Worm (Caenorhabditis elegans) whole organism, L3 larva: ENCODE results near the gene srw-144.
"Not testable (repeated sequence)": the region's sequence is repeated elsewhere in the genome, so short reads cannot be mapped to it uniquely, and the experiment has no call there.

ENCODE experiments used
- R02D3.7 ChIP-seq: fragments of 150-350 bp; optimal IDR thresholded peaks from 2 replicates; lab custom pipeline; 2014; ENCODE audit warnings: missing biosample characterization, missing genetic modification characterization
- ZK546.5 ChIP-seq: sonication (generic microtip); optimal IDR thresholded peaks from 2 replicates; lab custom pipeline; 2017; ENCODE audit warnings: missing biosample characterization, missing genetic modification characterization
- ama-1 ChIP-seq: fragments of 150-350 bp; optimal IDR thresholded peaks from 2 replicates; lab custom pipeline; 2018
- ceh-16 ChIP-seq: sonication (generic microtip); optimal IDR thresholded peaks from 2 replicates; lab custom pipeline; 2017; ENCODE audit warnings: missing biosample characterization, missing genetic modification characterization
- ceh-28 ChIP-seq: fragments of 150-350 bp; optimal IDR thresholded peaks from 2 replicates; lab custom pipeline; 2014; ENCODE audit warnings: missing biosample characterization, missing genetic modification reagents, missing genetic modification characterization
- ceh-9 ChIP-seq: sonication (generic microtip); optimal IDR thresholded peaks from 2 replicates; lab custom pipeline; 2018; ENCODE audit warnings: missing biosample characterization, missing genetic modification characterization
- daf-12 ChIP-seq: fragments of 150-350 bp; optimal IDR thresholded peaks from 2 replicates; lab custom pipeline; 2014; ENCODE audit warnings: missing biosample characterization, missing genetic modification reagents, missing genetic modification characterization
- egl-27 ChIP-seq: sonication (generic microtip); optimal IDR thresholded peaks from 4 replicates; lab custom pipeline; 2017; ENCODE audit warnings: missing biosample characterization, missing genetic modification reagents, missing genetic modification characterization
- egl-5 ChIP-seq: fragments of 150-350 bp; optimal IDR thresholded peaks from 2 replicates; lab custom pipeline; 2017; ENCODE audit warnings: missing biosample characterization, missing genetic modification reagents, missing genetic modification characterization, inconsistent platforms
- elt-1 ChIP-seq: fragments of 150-350 bp; optimal IDR thresholded peaks from 2 replicates; lab custom pipeline; 2014; ENCODE audit warnings: missing biosample characterization, missing genetic modification characterization
- elt-3 ChIP-seq, 3 experiments: fragments of 150-350 bp in 1 of 3; sonication (generic microtip) in 2 of 3; optimal IDR thresholded peaks; 2 replicates in 2 of 3; 4 replicates in 1 of 3; lab custom pipeline; 2014 to 2017; ENCODE audit warnings: missing biosample characterization in 3 of 3, missing genetic modification characterization in 3 of 3
- eor-1 ChIP-seq, 2 experiments: fragments of 150-350 bp; optimal IDR thresholded peaks; 2 replicates each; lab custom pipeline; 2014 to 2018; ENCODE audit warnings: missing biosample characterization in 2 of 2, missing genetic modification characterization in 2 of 2
- fkh-2 ChIP-seq: fragments of 150-350 bp; optimal IDR thresholded peaks from 2 replicates; lab custom pipeline; 2014; ENCODE audit warnings: missing biosample characterization, missing genetic modification reagents, missing genetic modification characterization
- fos-1 ChIP-seq: fragments of 150-350 bp; optimal IDR thresholded peaks from 2 replicates; lab custom pipeline; 2014; ENCODE audit warnings: missing biosample characterization, missing genetic modification characterization
- hmg-11 ChIP-seq: sonication (generic microtip); optimal IDR thresholded peaks from 2 replicates; lab custom pipeline; 2016; ENCODE audit warnings: missing genetic modification characterization, missing compliant biosample characterization
- jun-1 ChIP-seq: fragments of 150-350 bp; optimal IDR thresholded peaks from 2 replicates; lab custom pipeline; 2014; ENCODE audit warnings: missing biosample characterization, missing genetic modification reagents, missing genetic modification characterization
- lin-39 ChIP-seq: fragments of 150-350 bp; optimal IDR thresholded peaks from 2 replicates; lab custom pipeline; 2018; ENCODE audit warnings: missing biosample characterization, missing genetic modification reagents, missing genetic modification characterization
- lsy-12 ChIP-seq: sonication (generic microtip); optimal IDR thresholded peaks from 2 replicates; lab custom pipeline; 2016; ENCODE audit warnings: mild to moderate bottlenecking, missing genetic modification characterization, missing compliant biosample characterization
- mdl-1 ChIP-seq: fragments of 150-350 bp; optimal IDR thresholded peaks from 2 replicates; lab custom pipeline; 2014; ENCODE audit warnings: missing biosample characterization, missing genetic modification characterization
- mml-1 ChIP-seq: fragments of 150-350 bp; sonication (generic microtip); optimal IDR thresholded peaks from 3 replicates; lab custom pipeline; 2014; ENCODE audit warnings: missing biosample characterization, missing genetic modification characterization
- nfya-1 ChIP-seq: sonication (generic microtip); optimal IDR thresholded peaks from 2 replicates; lab custom pipeline; 2017; ENCODE audit warnings: missing genetic modification characterization, mild to moderate bottlenecking, missing compliant biosample characterization, antibody characterized with exemption, moderate library complexity; ENCODE audit not compliant: insufficient read depth
- nhr-12 ChIP-seq: fragments of 150-350 bp; optimal IDR thresholded peaks from 2 replicates; lab custom pipeline; 2014; ENCODE audit warnings: missing biosample characterization, missing genetic modification characterization
- nhr-237 ChIP-seq: fragments of 150-350 bp; optimal IDR thresholded peaks from 2 replicates; lab custom pipeline; 2014; ENCODE audit warnings: missing biosample characterization, missing genetic modification characterization
- nhr-43 ChIP-seq: sonication (generic microtip); optimal IDR thresholded peaks from 2 replicates; lab custom pipeline; 2016; ENCODE audit warnings: mild to moderate bottlenecking, missing genetic modification characterization, missing compliant biosample characterization; ENCODE audit not compliant: poor library complexity, severe bottlenecking
- nhr-67 ChIP-seq: fragments of 150-350 bp; optimal IDR thresholded peaks from 2 replicates; lab custom pipeline; 2014; ENCODE audit warnings: missing biosample characterization, missing genetic modification characterization
- nhr-77 ChIP-seq: fragments of 150-350 bp; optimal IDR thresholded peaks from 2 replicates; lab custom pipeline; 2014; ENCODE audit warnings: missing biosample characterization, missing genetic modification characterization
- pha-4 ChIP-seq: fragments of 150-350 bp; optimal IDR thresholded peaks from 2 replicates; lab custom pipeline; 2014; ENCODE audit warnings: missing biosample characterization, missing genetic modification reagents, missing genetic modification characterization
- pqm-1 ChIP-seq: fragments of 150-350 bp; optimal IDR thresholded peaks from 2 replicates; lab custom pipeline; 2017; ENCODE audit warnings: missing biosample characterization, missing genetic modification characterization, inconsistent platforms
- sea-2 ChIP-seq: fragments of 150-350 bp; sonication (generic microtip); optimal IDR thresholded peaks from 4 replicates; lab custom pipeline; 2014; ENCODE audit warnings: missing biosample characterization, missing genetic modification reagents, missing genetic modification characterization
- snpc-4 ChIP-seq: fragments of 150-350 bp; optimal IDR thresholded peaks from 2 replicates; lab custom pipeline; 2014; ENCODE audit warnings: missing biosample characterization, missing genetic modification characterization
- tbx-2 ChIP-seq: sonication (generic microtip); optimal IDR thresholded peaks from 2 replicates; lab custom pipeline; 2016; ENCODE audit warnings: mild to moderate bottlenecking, missing genetic modification characterization, missing compliant biosample characterization
- unc-62 ChIP-seq: fragments of 150-350 bp; sonication (generic microtip); optimal IDR thresholded peaks from 4 replicates; lab custom pipeline; 2014; ENCODE audit warnings: missing biosample characterization, missing genetic modification reagents, missing genetic modification characterization
- zag-1 ChIP-seq: fragments of 150-350 bp; optimal IDR thresholded peaks from 2 replicates; lab custom pipeline; 2014; ENCODE audit warnings: missing biosample characterization, missing genetic modification characterization
- ztf-11 ChIP-seq: fragments of 150-350 bp; optimal IDR thresholded peaks from 2 replicates; lab custom pipeline; 2014; ENCODE audit warnings: missing biosample characterization, missing genetic modification characterization
- ztf-4 ChIP-seq: fragments of 150-350 bp; optimal IDR thresholded peaks from 2 replicates; lab custom pipeline; 2014; ENCODE audit warnings: missing biosample characterization, missing genetic modification characterization

The srw-144 gene

DNA sequence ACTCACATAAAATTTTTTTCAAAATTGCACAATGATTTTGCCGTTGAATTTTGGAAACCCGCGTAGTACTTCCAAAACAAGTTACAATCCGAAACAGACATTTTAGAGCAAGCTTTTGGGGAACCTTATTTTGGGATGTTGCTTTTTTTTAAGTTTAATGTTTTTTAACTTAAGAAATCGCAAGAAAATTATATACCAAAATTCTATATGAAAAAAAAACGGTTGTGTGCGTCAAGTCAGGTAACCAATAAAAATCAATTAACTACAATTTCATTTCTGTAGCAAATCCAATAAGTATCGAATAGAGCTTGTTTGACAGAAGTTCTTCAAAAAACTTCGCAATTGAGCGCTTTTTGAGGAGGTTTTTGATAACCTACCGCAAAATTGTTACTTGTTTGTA lies 22.6 kb upstream of the srw-144 start, which contains the start of gene srw-117:
Gene srw-117, minus strand, starts transcription at position 101 of the 400 bp plus-strand sequence.
- no peak for TF ChIP-seq mml-1 (tag; lab: Kevin White, UChicago)
- no peak for TF ChIP-seq snpc-4 (tag; lab: Kevin White, UChicago)
- no peak for TF ChIP-seq tbx-2 (tag; lab: Kevin White, UChicago)
- no peak for TF ChIP-seq ztf-11
- TF ChIP-seq fkh-2 (tag; lab: Kevin White, UChicago): no peak
- no peak for TF ChIP-seq egl-27 (tag; lab: Kevin White, UChicago)
- no peak for TF ChIP-seq nhr-43 (tag; lab: Kevin White, UChicago)
- TF ChIP-seq lsy-12 (tag; lab: Kevin White, UChicago): no peak
- TF ChIP-seq R02D3.7: no peak
- no peak for TF ChIP-seq fos-1 (tag; lab: Kevin White, UChicago)
- no peak for TF ChIP-seq eor-1 (tag; optimal IDR thresholded peaks at IDR 0.05; lab: Kevin White, UChicago)
- no peak for TF ChIP-seq pqm-1 (tag; lab: Kevin White, UChicago)

DNA sequence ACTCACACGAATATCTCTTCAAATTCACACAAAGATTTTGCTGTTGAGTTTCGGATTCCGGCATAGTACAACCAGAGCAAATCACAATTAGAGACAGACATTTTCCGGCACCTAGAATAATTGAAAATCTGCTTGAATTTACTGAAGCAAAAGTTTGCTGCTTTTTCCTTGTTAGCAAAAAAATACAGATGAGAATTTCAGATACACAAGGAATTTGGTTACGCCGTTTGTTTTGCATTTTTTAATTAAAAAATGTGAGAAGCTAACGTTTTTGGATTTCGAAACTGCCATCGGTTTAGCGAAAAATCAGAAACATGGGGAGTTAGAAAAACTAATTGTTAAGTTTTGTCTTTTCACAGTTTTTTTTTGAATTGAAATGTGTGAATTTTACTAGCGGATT lies 19.2 kb upstream of the srw-144 start, which contains the start of gene srw-118:
Gene srw-118, minus strand, starts transcription at position 101 of the 400 bp plus-strand sequence.
- no peak for TF ChIP-seq nhr-43 (tag; lab: Kevin White, UChicago)
- TF ChIP-seq ama-1 (lab: Kevin White, UChicago): no peak
- no peak for TF ChIP-seq unc-62 (GFP tag; lab: Kevin White, UChicago)
- TF ChIP-seq fos-1 (tag; lab: Kevin White, UChicago): no peak
- TF ChIP-seq elt-1: no peak
- no peak for TF ChIP-seq mdl-1 (tag; lab: Kevin White, UChicago)
- no peak for TF ChIP-seq nhr-77 (tag; lab: Kevin White, UChicago)
- no peak for TF ChIP-seq nhr-237 (tag; lab: Kevin White, UChicago)
- no peak for TF ChIP-seq lsy-12 (tag; lab: Kevin White, UChicago)
- no peak for TF ChIP-seq hmg-11 (tag; lab: Kevin White, UChicago)
- no peak for TF ChIP-seq jun-1
- TF ChIP-seq elt-3 (tag; optimal IDR thresholded peaks at IDR 0.05; lab: Kevin White, UChicago): no peak
- no peak for TF ChIP-seq fkh-2 (tag; lab: Kevin White, UChicago)
- no peak for TF ChIP-seq egl-27 (tag; lab: Kevin White, UChicago)
- no peak for TF ChIP-seq nhr-67 (tag; lab: Kevin White, UChicago)
- no peak for TF ChIP-seq lin-39 (tag; lab: Kevin White, UChicago)
- no peak for TF ChIP-seq pqm-1 (tag; lab: Kevin White, UChicago)
- no peak for TF ChIP-seq sea-2 (GFP tag; lab: Kevin White, UChicago)
- TF ChIP-seq R02D3.7: no peak

DNA sequence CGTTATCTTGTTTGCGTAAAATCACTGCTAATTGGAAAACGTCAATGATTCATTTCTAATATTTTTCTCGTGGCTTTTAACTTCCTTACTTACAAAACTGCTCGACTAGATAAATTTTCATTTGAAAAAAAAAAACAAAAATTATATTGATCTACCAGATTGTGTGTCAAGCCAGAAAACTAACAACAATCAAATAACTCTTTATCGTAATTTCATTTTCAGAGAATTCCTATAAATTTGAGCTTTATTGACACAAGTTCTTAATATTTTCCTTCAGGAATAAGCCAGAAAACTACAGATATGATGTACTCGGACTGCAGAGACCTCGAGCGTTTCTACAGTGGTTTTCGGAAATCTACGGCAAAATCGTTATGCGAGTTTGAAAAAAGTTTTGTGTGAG lies 15.5 kb upstream of the srw-144 start, which contains the start of gene srw-124:
Gene srw-124, plus strand, starts transcription at position 301 of the 400 bp plus-strand sequence.
- TF ChIP-seq nhr-12 (tag; lab: Kevin White, UChicago) (no peak), ceh-16 (tag; lab: Kevin White, UChicago) (no peak), lsy-12 (tag; lab: Kevin White, UChicago) (no peak), pha-4 (no peak), jun-1 (no peak), ceh-28 (tag; lab: Kevin White, UChicago) (no peak), egl-27 (tag; lab: Kevin White, UChicago) (no peak), zag-1 (tag; lab: Kevin White, UChicago) (no peak), R02D3.7 (no peak), hmg-11 (tag; lab: Kevin White, UChicago) (no peak), egl-5 (no peak), ZK546.5 (no peak), ztf-4 (tag; lab: Kevin White, UChicago) (no peak), daf-12 (tag; lab: Kevin White, UChicago) (no peak), nhr-43 (tag; lab: Kevin White, UChicago) (no peak), nfya-1 (tag; lab: Kevin White, UChicago) (no peak), eor-1 (tag; optimal IDR thresholded peaks at IDR 0.05; lab: Kevin White, UChicago) (no peak), ztf-11 (no peak), ceh-9 (tag; lab: Kevin White, UChicago) (no peak)

DNA sequence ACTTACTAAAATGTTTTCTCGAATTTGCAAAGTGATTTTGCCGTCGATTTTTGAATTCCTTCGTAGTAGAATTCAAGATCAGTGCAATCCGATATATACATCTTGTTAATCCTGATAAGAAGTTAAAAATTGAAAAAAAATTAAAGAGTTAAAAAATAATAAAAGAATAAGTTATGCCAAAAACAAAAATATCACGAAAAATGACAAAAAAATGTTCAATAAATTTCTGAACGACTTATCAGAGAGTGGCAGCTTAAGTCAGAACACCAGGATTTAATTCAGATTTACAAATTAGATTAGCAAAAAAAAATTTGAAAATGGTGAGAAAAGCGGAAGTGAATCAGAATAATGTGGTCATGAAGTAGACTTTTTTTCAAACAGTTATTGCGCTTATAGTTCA lies 14.5 kb upstream of the srw-144 start, which contains the start of gene srw-123:
Gene srw-123, minus strand, starts transcription at position 101 of the 400 bp plus-strand sequence.
- not testable (repeated sequence) for TF ChIP-seq nhr-77 (tag; lab: Kevin White, UChicago); ZK546.5; ztf-11
